Fruit fly (Drosophila melanogaster) whole organism, embryonic: ENCODE results near the gene uncNacbeta.

Source experiments
- Atf6 ChIP-seq: fragments of 200-800 bp; sonication (Bioruptor generic); IDR thresholded peaks from 2 replicates; pipeline ENCODE4 v1.3.6; 2022; ENCODE audit warnings: missing biosample characterization, missing genetic modification characterization
- CG10209 ChIP-seq: fragments of 200-800 bp; sonication (Bioruptor generic); optimal IDR thresholded peaks from 3 replicates; lab custom pipeline; 2017; ENCODE audit warnings: missing biosample characterization, mild to moderate bottlenecking, missing genetic modification characterization, missing genetic modification reagents
- CG10654 ChIP-seq: fragments of 200-800 bp; sonication (Bioruptor generic); optimal IDR thresholded peaks from 2 replicates; lab custom pipeline; 2016; ENCODE audit warnings: missing biosample characterization, missing genetic modification characterization
- CG11560 ChIP-seq: fragments of 200-800 bp; sonication (Bioruptor generic); IDR thresholded peaks from 3 replicates; pipeline ENCODE4 v1.3.6; 2022; ENCODE audit warnings: missing biosample characterization, missing genetic modification characterization
- CG11696 ChIP-seq: fragments of 200-800 bp; sonication (Bioruptor generic); IDR thresholded peaks from 2 replicates; pipeline ENCODE4 v1.3.6; 2022; ENCODE audit warnings: missing biosample characterization, missing genetic modification characterization
- CG12219 ChIP-seq: fragments of 200-800 bp; sonication (Bioruptor generic); optimal IDR thresholded peaks from 3 replicates; lab custom pipeline; 2018; ENCODE audit warnings: missing biosample characterization, mild to moderate bottlenecking, missing genetic modification characterization
- CG13123 ChIP-seq: fragments of 200-800 bp; sonication (Bioruptor generic); optimal IDR thresholded peaks from 2 replicates; lab custom pipeline; 2016; ENCODE audit warnings: missing biosample characterization, missing genetic modification characterization
- CG13287 ChIP-seq: fragments of 200-800 bp; sonication (Bioruptor generic); IDR thresholded peaks from 2 replicates; pipeline ENCODE4 v1.3.6; 2022; ENCODE audit warnings: missing biosample characterization, missing genetic modification characterization; ENCODE audit not compliant: partially characterized antibody
- CG18262 ChIP-seq: fragments of 200-800 bp; optimal IDR thresholded peaks from 3 replicates; lab custom pipeline; 2019; ENCODE audit warnings: missing biosample characterization, mild to moderate bottlenecking, missing genetic modification characterization, moderate library complexity
- CG18599 ChIP-seq: fragments of 200-800 bp; sonication (Bioruptor generic); optimal IDR thresholded peaks from 3 replicates; lab custom pipeline; 2017; ENCODE audit warnings: missing biosample characterization, missing genetic modification characterization, mild to moderate bottlenecking, moderate library complexity, missing genetic modification reagents
- CG2678 ChIP-seq: fragments of 200-800 bp; sonication (Bioruptor generic); optimal IDR thresholded peaks from 3 replicates; lab custom pipeline; 2019; ENCODE audit warnings: missing biosample characterization, mild to moderate bottlenecking, missing genetic modification characterization, moderate library complexity
- CG31388 ChIP-seq: fragments of 200-800 bp; sonication (Bioruptor generic); optimal IDR thresholded peaks from 2 replicates; lab custom pipeline; 2016; ENCODE audit warnings: missing biosample characterization, missing genetic modification characterization
- CG34422 ChIP-seq: fragments of 200-800 bp; sonication (Bioruptor generic); IDR thresholded peaks from 3 replicates; pipeline ENCODE4 v1.3.6; 2022; ENCODE audit warnings: missing biosample characterization, missing genetic modification characterization
- CG43689 ChIP-seq: fragments of 200-800 bp; sonication (Bioruptor generic); IDR thresholded peaks from 2 replicates; pipeline ENCODE4 v1.3.6; 2022; ENCODE audit warnings: missing biosample characterization, missing genetic modification characterization
- CG5245 ChIP-seq: fragments of 200-800 bp; sonication (Bioruptor generic); optimal IDR thresholded peaks from 3 replicates; lab custom pipeline; 2016; ENCODE audit warnings: missing biosample characterization, missing genetic modification characterization
- CG7839 ChIP-seq: fragments of 200-800 bp; sonication (Bioruptor generic); optimal IDR thresholded peaks from 3 replicates; lab custom pipeline; 2018; ENCODE audit warnings: missing biosample characterization, mild to moderate bottlenecking, missing genetic modification characterization, moderate library complexity
- CG8089 ChIP-seq: fragments of 200-800 bp; sonication (Bioruptor generic); optimal IDR thresholded peaks from 3 replicates; lab custom pipeline; 2016; ENCODE audit warnings: missing biosample characterization, missing genetic modification characterization
- CG8290 ChIP-seq, 3 experiments: fragments of 200-800 bp; sonication (Bioruptor generic); optimal IDR thresholded peaks; 2 replicates each; lab custom pipeline; 2016 to 2019; ENCODE audit warnings: missing biosample characterization in 3 of 3, missing genetic modification characterization in 3 of 3, mild to moderate bottlenecking in 2 of 3, moderate library complexity in 1 of 3
- CG8359 ChIP-seq: fragments of 200-800 bp; sonication (Bioruptor generic); optimal IDR thresholded peaks from 2 replicates; lab custom pipeline; 2017; ENCODE audit warnings: missing biosample characterization, mild to moderate bottlenecking, missing genetic modification characterization, borderline replicate concordance
- CTCF ChIP-seq: fragments of 200-800 bp; sonication (Bioruptor generic); optimal IDR thresholded peaks from 2 replicates; lab custom pipeline; 2017; ENCODE audit warnings: missing biosample characterization, mild to moderate bottlenecking, missing genetic modification characterization, moderate library complexity
- Dip2 ChIP-seq: fragments of 200-800 bp; sonication (Bioruptor generic); IDR thresholded peaks from 2 replicates; pipeline ENCODE4 v1.3.6; 2022; ENCODE audit warnings: missing biosample characterization, missing genetic modification characterization
- Ets65A ChIP-seq: fragments of 200-800 bp; sonication (Bioruptor generic); peaks from one replicate; lab custom pipeline; 2016; ENCODE audit warnings: missing biosample characterization, missing genetic modification characterization
- Ets97D ChIP-seq: fragments of 200-800 bp; sonication (Bioruptor generic); optimal IDR thresholded peaks from 3 replicates; lab custom pipeline; 2016; ENCODE audit warnings: missing biosample characterization, missing genetic modification characterization
- H2.0 ChIP-seq: fragments of 200-800 bp; sonication (Bioruptor generic); IDR thresholded peaks from 2 replicates; pipeline ENCODE4 v1.3.6; 2022; ENCODE audit warnings: missing biosample characterization, missing genetic modification characterization
- HmgD ChIP-seq: fragments of 200-800 bp; sonication (Bioruptor generic); optimal IDR thresholded peaks from 3 replicates; lab custom pipeline; 2016; ENCODE audit warnings: missing biosample characterization, missing genetic modification characterization
- Hmr ChIP-seq: fragments of 200-800 bp; sonication (Bioruptor generic); optimal IDR thresholded peaks from 3 replicates; lab custom pipeline; 2017; ENCODE audit warnings: mild to moderate bottlenecking, missing biosample characterization, missing genetic modification reagents, missing genetic modification characterization
- Hr39 ChIP-seq: fragments of >200 bp; optimal IDR thresholded peaks from 2 replicates; lab custom pipeline; 2017
- Med ChIP-seq: fragments of 200-800 bp; sonication (Bioruptor generic); peaks from one replicate; lab custom pipeline; 2016; ENCODE audit warnings: missing biosample characterization, missing genetic modification characterization, mild to moderate bottlenecking, inconsistent platforms, moderate library complexity
- NfI ChIP-seq: fragments of 200-800 bp; sonication (Bioruptor generic); optimal IDR thresholded peaks from 3 replicates; lab custom pipeline; 2018; ENCODE audit warnings: missing biosample characterization, mild to moderate bottlenecking, missing genetic modification characterization, moderate library complexity
- Tbp ChIP-seq: fragments of >200 bp; optimal IDR thresholded peaks from 2 replicates; lab custom pipeline; 2018; ENCODE audit warnings: missing biosample characterization, missing genetic modification characterization
- abd-A ChIP-seq: fragments of 200-800 bp; sonication (Bioruptor generic); optimal IDR thresholded peaks from 3 replicates; lab custom pipeline; 2019; ENCODE audit warnings: missing biosample characterization, mild to moderate bottlenecking, missing genetic modification characterization, moderate library complexity
- ash1 ChIP-seq: fragments of 200-800 bp; sonication (Bioruptor generic); optimal IDR thresholded peaks from 2 replicates; lab custom pipeline; 2018; ENCODE audit warnings: missing biosample characterization, mild to moderate bottlenecking, missing genetic modification characterization
- chn ChIP-seq: fragments of 200-800 bp; sonication (Bioruptor generic); optimal IDR thresholded peaks from 2 replicates; lab custom pipeline; 2016; ENCODE audit warnings: missing biosample characterization, missing genetic modification characterization
- dimm ChIP-seq: fragments of 200-800 bp; sonication (Bioruptor generic); IDR thresholded peaks from 2 replicates; pipeline ENCODE4 v1.3.6; 2022; ENCODE audit warnings: missing biosample characterization, missing genetic modification characterization
- disco-r ChIP-seq: fragments of 200-800 bp; sonication (Bioruptor generic); optimal IDR thresholded peaks from 2 replicates; lab custom pipeline; 2016; ENCODE audit warnings: missing biosample characterization, missing genetic modification characterization
- dm ChIP-seq: fragments of 200-800 bp; sonication (Bioruptor generic); optimal IDR thresholded peaks from 3 replicates; lab custom pipeline; 2016; ENCODE audit warnings: missing biosample characterization, missing genetic modification characterization
- dmrt99B ChIP-seq: fragments of 200-800 bp; sonication (Bioruptor generic); optimal IDR thresholded peaks from 2 replicates; lab custom pipeline; 2018; ENCODE audit warnings: missing biosample characterization, mild to moderate bottlenecking, missing genetic modification characterization, moderate library complexity
- fd102C ChIP-seq: fragments of 200-800 bp; sonication (Bioruptor generic); optimal IDR thresholded peaks from 2 replicates; lab custom pipeline; 2018; ENCODE audit warnings: missing biosample characterization, mild to moderate bottlenecking, missing genetic modification characterization, moderate library complexity
- fd96Cb ChIP-seq: fragments of 200-800 bp; sonication (Bioruptor generic); optimal IDR thresholded peaks from 2 replicates; lab custom pipeline; 2018; ENCODE audit warnings: missing biosample characterization, mild to moderate bottlenecking, missing genetic modification characterization, moderate library complexity
- gem ChIP-seq: fragments of 200-800 bp; sonication (Bioruptor generic); optimal IDR thresholded peaks from 2 replicates; lab custom pipeline; 2019; ENCODE audit warnings: missing biosample characterization, mild to moderate bottlenecking, missing genetic modification characterization, moderate library complexity
- gsb-n ChIP-seq: fragments of 200-800 bp; sonication (Bioruptor generic); optimal IDR thresholded peaks from 3 replicates; lab custom pipeline; 2018; ENCODE audit warnings: missing biosample characterization, mild to moderate bottlenecking, missing genetic modification characterization
- hbn ChIP-seq: fragments of 200-800 bp; sonication (Bioruptor generic); IDR thresholded peaks from 2 replicates; pipeline ENCODE4 v1.3.6; 2022; ENCODE audit warnings: missing biosample characterization, missing genetic modification characterization; ENCODE audit not compliant: partially characterized antibody
- insv ChIP-seq, 2 experiments: fragments of 200-800 bp; sonication (Bioruptor generic); optimal IDR thresholded peaks; 3 replicates each; lab custom pipeline; 2016 to 2018; ENCODE audit warnings: missing biosample characterization in 2 of 2, missing genetic modification characterization in 2 of 2
- klu ChIP-seq: fragments of 200-800 bp; sonication (Bioruptor generic); IDR thresholded peaks from 2 replicates; pipeline ENCODE4 v1.3.6; 2022; ENCODE audit warnings: missing biosample characterization, missing genetic modification characterization
- otp ChIP-seq: fragments of 200-800 bp; sonication (Bioruptor generic); IDR thresholded peaks from 3 replicates; pipeline ENCODE4, ENCODE4 v1.3.6; 2022; ENCODE audit warnings: missing biosample characterization, missing genetic modification characterization
- ranshi ChIP-seq: fragments of 200-800 bp; sonication (Bioruptor generic); IDR thresholded peaks from 2 replicates; pipeline ENCODE4 v1.3.6; 2022; ENCODE audit warnings: missing biosample characterization, missing genetic modification characterization
- ro ChIP-seq: fragments of 200-800 bp; sonication (Bioruptor generic); IDR thresholded peaks from 2 replicates; pipeline ENCODE4 v1.3.6; 2022; ENCODE audit warnings: missing biosample characterization, missing genetic modification characterization
- sens ChIP-seq: fragments of 200-800 bp; sonication (Bioruptor generic); peaks from one replicate; lab custom pipeline; 2016; ENCODE audit warnings: missing biosample characterization, missing genetic modification characterization
- shn ChIP-seq: fragments of 200-800 bp; sonication (Bioruptor generic); optimal IDR thresholded peaks from 3 replicates; lab custom pipeline; 2016; ENCODE audit warnings: missing biosample characterization, missing genetic modification characterization
- so ChIP-seq: fragments of 200-800 bp; sonication (Bioruptor generic); IDR thresholded peaks from 3 replicates; pipeline ENCODE4 v1.3.6; 2022; ENCODE audit warnings: missing biosample characterization, missing genetic modification characterization
- tup ChIP-seq: fragments of 200-800 bp; sonication (Bioruptor generic); optimal IDR thresholded peaks from 2 replicates; lab custom pipeline; 2016; ENCODE audit warnings: missing biosample characterization, mild to moderate bottlenecking, missing genetic modification characterization, moderate library complexity
- z ChIP-seq: fragments of 200-800 bp; sonication (Bioruptor generic); IDR thresholded peaks from 3 replicates; pipeline ENCODE4 v1.3.6; 2022; ENCODE audit warnings: missing biosample characterization, missing genetic modification characterization
- zfh1 ChIP-seq: fragments of 200-800 bp; sonication (Bioruptor generic); IDR thresholded peaks from 3 replicates; pipeline ENCODE4 v1.3.6; 2022; ENCODE audit warnings: missing biosample characterization, missing genetic modification characterization

The uncNacbeta gene

DNA sequence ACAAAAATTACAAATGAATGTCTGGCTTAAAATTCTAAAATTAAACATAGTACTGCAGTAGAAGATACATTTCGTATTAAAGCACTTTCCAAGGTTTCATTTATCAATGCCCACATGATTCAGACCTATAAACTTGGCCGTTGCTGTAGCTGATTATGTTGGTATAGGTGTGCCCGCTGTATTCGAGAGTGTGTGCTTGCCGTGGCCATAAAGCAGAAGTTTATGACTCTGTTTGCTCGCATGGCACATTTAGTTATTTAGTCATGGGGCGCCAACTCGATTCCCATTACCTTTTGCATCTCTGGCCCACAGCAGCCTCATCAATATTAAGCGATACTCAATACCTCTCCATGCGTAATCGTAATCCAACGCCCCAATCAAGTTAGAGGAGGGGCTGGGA, 50.6 kb downstream of the uncNacbeta start (continued):
- TF ChIP-seq hbn (no peak), CG10209 (no peak), otp (GFP tag; lab: Robert Waterston, UW) (0 out of 3 replicates have a peak, but pooled peaks have one; percentile 7), Atf6 (GFP tag; lab: Robert Waterston, UW) (no peak), Hmr (GFP tag; lab: Kevin White, UChicago) (peak; percentile 31), Hr39 (lab: Kevin White, UChicago) (no peak), z (GFP tag; lab: Robert Waterston, UW) (no peak), ranshi (GFP tag; lab: Robert Waterston, UW) (no peak), Dip2 (GFP tag; lab: Robert Waterston, UW) (no peak), H2.0 (GFP tag; lab: Robert Waterston, UW) (no peak), fd96Cb (no peak), CG11560 (tag; lab: Robert Waterston, UW) (no peak), CG11696 (GFP tag; lab: Robert Waterston, UW) (peak; percentile 75), gsb-n (no peak), CTCF (GFP tag; lab: Kevin White, UChicago) (no peak), shn (GFP tag; lab: Kevin White, UChicago) (no peak), CG10654 (GFP tag; lab: Kevin White, UChicago) (no peak), HmgD (GFP tag; lab: Kevin White, UChicago) (no peak), ro (GFP tag; lab: Robert Waterston, UW) (no peak), Med (GFP tag; lab: Kevin White, UChicago) (peak; percentile 82), CG13123 (GFP tag; lab: Kevin White, UChicago) (no peak), disco-r (GFP tag; lab: Kevin White, UChicago) (no peak), chn (GFP tag; lab: Kevin White, UChicago) (no peak), tup (no peak), NfI (GFP tag; lab: Kevin White, UChicago) (no peak), CG2678 (peak; percentile 5), abd-A (tag; lab: Kevin White, UChicago) (peak; percentile 46), CG18599 (GFP tag; lab: Kevin White, UChicago) (peak; percentile 10), CG7839 (peak; percentile 34), zfh1 (GFP tag; lab: Robert Waterston, UW) (0 out of 3 replicates have a peak, but pooled peaks have one; percentile 18), dimm (GFP tag; lab: Robert Waterston, UW) (no peak), dmrt99B (tag; lab: Kevin White, UChicago) (peak; percentile 9), dm (no peak), CG8290 (GFP tag; optimal IDR thresholded peaks at IDR 0.05; lab: Kevin White, UChicago) (no peak), CG8290 (tag; optimal IDR thresholded peaks at IDR 0.05; lab: Kevin White, UChicago) (peak in 1 of 2 experiments; percentile 15), CG8359 (GFP tag; lab: Kevin White, UChicago) (no peak), Ets65A (peak; percentile 55), gem (tag; lab: Kevin White, UChicago) (peak; percentile 19), fd102C (no peak), CG5245 (GFP tag; lab: Kevin White, UChicago) (no peak), Ets97D (no peak), CG8089 (no peak), klu (no peak), sens (GFP tag; lab: Kevin White, UChicago) (peak; percentile 13), Tbp (GFP tag; lab: Kevin White, UChicago) (no peak), ash1 (GFP tag; lab: Kevin White, UChicago) (no peak), insv (GFP tag; optimal IDR thresholded peaks at IDR 0.05; lab: Kevin White, UChicago) (no peak), CG13287 (GFP tag; lab: Robert Waterston, UW) (no peak), CG12219 (peak; percentile 22), CG18262 (tag; lab: Kevin White, UChicago) (no peak), CG34422 (GFP tag; lab: Robert Waterston, UW) (0 out of 3 replicates have a peak, but pooled peaks have one; percentile 39), CG31388 (GFP tag; lab: Kevin White, UChicago) (no peak), CG43689 (no peak), so (GFP tag; lab: Robert Waterston, UW) (no peak)
